Worm (Caenorhabditis elegans) whole organism, mixed stage, embryonic: ENCODE data around the gene F07G6.8.
"Not testable (repeated sequence)": the region's sequence is repeated elsewhere in the genome, so short reads cannot be mapped to it uniquely, and the experiment has no call there.

Experiments used
- M03D4.4 ChIP-seq: sonication (generic microtip); optimal IDR thresholded peaks from 2 replicates; lab custom pipeline; 2017; ENCODE audit warnings: mild to moderate bottlenecking, missing genetic modification characterization, missing compliant biosample characterization
- bed-3 ChIP-seq: fragments of 200-800 bp; sonication (Bioruptor generic); optimal IDR thresholded peaks from 3 replicates; lab custom pipeline; 2018; ENCODE audit warnings: mild to moderate bottlenecking, missing genetic modification characterization, moderate library complexity, missing compliant biosample characterization
- blmp-1 ChIP-seq: fragments of 150-350 bp; optimal IDR thresholded peaks from 2 replicates; lab custom pipeline; 2014; ENCODE audit warnings: missing biosample characterization, missing genetic modification characterization
- ceh-39 ChIP-seq: fragments of 150-350 bp; optimal IDR thresholded peaks from 2 replicates; lab custom pipeline; 2014; ENCODE audit warnings: missing biosample characterization, missing genetic modification characterization
- ceh-43 ChIP-seq: fragments of 200-800 bp; sonication (Bioruptor generic); optimal IDR thresholded peaks from 2 replicates; lab custom pipeline; 2018; ENCODE audit warnings: mild to moderate bottlenecking, missing genetic modification characterization, moderate library complexity, missing compliant biosample characterization
- ceh-83 ChIP-seq: fragments of 200-800 bp; sonication (Bioruptor generic); optimal IDR thresholded peaks from 2 replicates; lab custom pipeline; 2018; ENCODE audit warnings: mild to moderate bottlenecking, missing genetic modification characterization, missing compliant biosample characterization
- ces-1 ChIP-seq: fragments of 150-350 bp; optimal IDR thresholded peaks from 2 replicates; lab custom pipeline; 2014; ENCODE audit warnings: missing biosample characterization, missing genetic modification reagents, missing genetic modification characterization
- cnd-1 ChIP-seq: fragments of 200-800 bp; sonication (Bioruptor generic); optimal IDR thresholded peaks from 2 replicates; lab custom pipeline; 2018; ENCODE audit warnings: mild to moderate bottlenecking, missing genetic modification characterization, missing compliant biosample characterization
- drap-1 ChIP-seq: fragments of 200-800 bp; sonication (Bioruptor generic); optimal IDR thresholded peaks from 3 replicates; lab custom pipeline; 2018; ENCODE audit warnings: mild to moderate bottlenecking, missing genetic modification characterization, missing compliant biosample characterization
- elt-1 ChIP-seq: sonication (generic microtip); optimal IDR thresholded peaks from 2 replicates; lab custom pipeline; 2017; ENCODE audit warnings: missing genetic modification characterization, mild to moderate bottlenecking, missing compliant biosample characterization, antibody characterized with exemption, moderate library complexity, borderline replicate concordance; ENCODE audit not compliant: insufficient read depth
- elt-3 ChIP-seq: fragments of 150-350 bp; optimal IDR thresholded peaks from 2 replicates; lab custom pipeline; 2014; ENCODE audit warnings: missing biosample characterization, missing genetic modification characterization
- flh-1 ChIP-seq: fragments of 200-800 bp; sonication (Bioruptor generic); optimal IDR thresholded peaks from 2 replicates; lab custom pipeline; 2018; ENCODE audit warnings: mild to moderate bottlenecking, missing genetic modification characterization, moderate library complexity, missing compliant biosample characterization
- lin-13 ChIP-seq: fragments of 150-350 bp; optimal IDR thresholded peaks from 2 replicates; lab custom pipeline; 2014; ENCODE audit warnings: missing biosample characterization, missing genetic modification characterization
- lin-32 ChIP-seq: fragments of 200-800 bp; sonication (Bioruptor generic); optimal IDR thresholded peaks from 2 replicates; lab custom pipeline; 2018; ENCODE audit warnings: mild to moderate bottlenecking, missing genetic modification characterization, missing compliant biosample characterization
- lsy-2 ChIP-seq: fragments of 150-350 bp; optimal IDR thresholded peaks from 2 replicates; lab custom pipeline; 2014; ENCODE audit warnings: missing biosample characterization, missing genetic modification characterization
- mep-1 ChIP-seq: fragments of 150-350 bp; optimal IDR thresholded peaks from 2 replicates; lab custom pipeline; 2017; ENCODE audit warnings: missing biosample characterization, missing genetic modification reagents, missing genetic modification characterization, inconsistent platforms
- nhr-2 ChIP-seq: fragments of 150-350 bp; optimal IDR thresholded peaks from 2 replicates; lab custom pipeline; 2014; ENCODE audit warnings: missing biosample characterization, missing genetic modification characterization
- nhr-237 ChIP-seq: fragments of 150-350 bp; optimal IDR thresholded peaks from 2 replicates; lab custom pipeline; 2014; ENCODE audit warnings: missing biosample characterization, missing genetic modification characterization
- nhr-28 ChIP-seq: fragments of 150-350 bp; optimal IDR thresholded peaks from 2 replicates; lab custom pipeline; 2014; ENCODE audit warnings: missing biosample characterization, missing genetic modification characterization
- nhr-76 ChIP-seq: sonication (generic microtip); optimal IDR thresholded peaks from 2 replicates; lab custom pipeline; 2017; ENCODE audit warnings: missing biosample characterization, missing genetic modification characterization
- pha-4 ChIP-seq: fragments of 150-350 bp; optimal IDR thresholded peaks from 2 replicates; lab custom pipeline; 2018; ENCODE audit warnings: missing biosample characterization, missing genetic modification reagents, missing genetic modification characterization
- sem-2 ChIP-seq: fragments of 200-800 bp; sonication (Bioruptor generic); optimal IDR thresholded peaks from 2 replicates; lab custom pipeline; 2018; ENCODE audit warnings: mild to moderate bottlenecking, missing genetic modification characterization, missing compliant biosample characterization
- snpc-4 ChIP-seq: fragments of 150-350 bp; optimal IDR thresholded peaks from 2 replicates; lab custom pipeline; 2014; ENCODE audit warnings: missing biosample characterization, missing genetic modification characterization
- sptf-1 ChIP-seq: sonication (generic microtip); optimal IDR thresholded peaks from 2 replicates; lab custom pipeline; 2017; ENCODE audit warnings: mild to moderate bottlenecking, missing genetic modification characterization, moderate library complexity, missing compliant biosample characterization
- unc-120 ChIP-seq: sonication (generic microtip); optimal IDR thresholded peaks from 2 replicates; lab custom pipeline; 2017; ENCODE audit warnings: missing genetic modification characterization, missing compliant biosample characterization; ENCODE audit not compliant: poor library complexity, severe bottlenecking
- unc-39 ChIP-seq: fragments of 150-350 bp; optimal IDR thresholded peaks from 2 replicates; lab custom pipeline; 2014; ENCODE audit warnings: missing biosample characterization, missing genetic modification characterization
- zip-8 ChIP-seq: fragments of 150-350 bp; optimal IDR thresholded peaks from 2 replicates; lab custom pipeline; 2014; ENCODE audit warnings: missing biosample characterization, missing genetic modification characterization
- ztf-11 ChIP-seq: fragments of 150-350 bp; optimal IDR thresholded peaks from 2 replicates; lab custom pipeline; 2014; ENCODE audit warnings: missing biosample characterization, missing genetic modification characterization

The F07G6.8 gene

ce11 chrX:1690894-1691293, 29.4 kb downstream of the F07G6.8 start, which contains the start of gene C36C9.6:
Gene C36C9.6 (minus strand): TSS chrX:1690994.
- TF ChIP-seq blmp-1 (tag; lab: Kevin White, UChicago); nhr-237; ztf-11: not testable (repeated sequence)

ce11 chrX:1689996-1690395, 30.3 kb downstream of the F07G6.8 start, which contains the start of gene C36C9.12:
Gene C36C9.12 (minus strand): TSS chrX:1690096.
- not testable (repeated sequence) for TF ChIP-seq unc-39 (tag; lab: Kevin White, UChicago); nhr-2 (tag; lab: Kevin White, UChicago); drap-1
- TF ChIP-seq, all 35 proteins: peak for 0; not testable (repeated sequence) for 35

DNA sequence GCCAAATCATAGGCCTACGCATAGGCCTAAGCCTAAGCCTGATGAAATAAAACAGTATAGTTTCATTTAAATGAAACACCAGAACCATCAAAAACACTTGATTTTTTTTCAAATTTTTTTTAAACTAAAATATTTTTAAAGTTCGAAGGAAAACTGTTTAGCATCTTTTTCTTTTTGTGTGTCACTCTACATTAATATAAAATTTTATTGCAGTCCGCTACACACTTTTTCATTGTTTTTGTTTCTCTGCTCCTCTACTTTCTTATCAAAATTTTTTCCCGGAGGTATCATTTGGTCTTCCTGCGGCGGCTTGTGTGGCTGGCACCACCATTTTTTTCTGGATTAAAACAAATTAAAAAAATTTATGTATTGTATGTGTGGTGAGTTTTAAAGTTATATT, 33.2 kb downstream of the F07G6.8 start, which contains the start of gene C36C9.11:
Gene C36C9.11, plus strand, starts transcription at position 301 of the 400 bp plus-strand sequence.
- TF ChIP-seq bed-3 (GFP tag; lab: Kevin White, UChicago); zip-8 (tag; lab: Kevin White, UChicago); nhr-28: not testable (repeated sequence)
- TF ChIP-seq, all 35 proteins: peak for 0; not testable (repeated sequence) for 35

- no peak for TF ChIP-seq nhr-237
- no peak for TF ChIP-seq ceh-43 (GFP tag; lab: Kevin White, UChicago)
- TF ChIP-seq elt-3 (tag; lab: Kevin White, UChicago): no peak
- TF ChIP-seq pha-4 (tag; lab: Kevin White, UChicago): no peak
- no peak for TF ChIP-seq lin-13 (tag; lab: Kevin White, UChicago)
- no peak for TF ChIP-seq ztf-11
- no peak for TF ChIP-seq ceh-83 (GFP tag; lab: Kevin White, UChicago)
- no peak for TF ChIP-seq elt-1 (tag; lab: Kevin White, UChicago)
- TF ChIP-seq flh-1 (GFP tag; lab: Kevin White, UChicago): no peak
- no peak for TF ChIP-seq nhr-28
- TF ChIP-seq snpc-4: no peak
- TF ChIP-seq mep-1 (tag; lab: Kevin White, UChicago): no peak
Observed at ce11 chrX:1682558-1682957, 37.7 kb downstream of the F07G6.8 start, which contains the start of gene meg-4. Gene meg-4 (plus strand): TSS chrX:1682954.

- no peak for TF ChIP-seq bed-3 (GFP tag; lab: Kevin White, UChicago)
- TF ChIP-seq nhr-2 (tag; lab: Kevin White, UChicago): no peak
- no peak for TF ChIP-seq snpc-4
- no peak for TF ChIP-seq ces-1 (GFP tag; lab: Kevin White, UChicago)
- no peak for TF ChIP-seq M03D4.4 (tag; lab: Kevin White, UChicago)
- no peak for TF ChIP-seq unc-39 (tag; lab: Kevin White, UChicago)
- TF ChIP-seq pha-4 (tag; lab: Kevin White, UChicago): no peak
- TF ChIP-seq drap-1: no peak
- no peak for TF ChIP-seq nhr-76 (tag; lab: Kevin White, UChicago)
- TF ChIP-seq ceh-39 (tag; lab: Kevin White, UChicago): no peak
- TF ChIP-seq sem-2: no peak
- TF ChIP-seq ceh-43 (GFP tag; lab: Kevin White, UChicago): no peak
- TF ChIP-seq sptf-1 (tag; lab: Kevin White, UChicago): no peak
- no peak for TF ChIP-seq lin-32 (GFP tag; lab: Kevin White, UChicago)
- no peak for TF ChIP-seq ztf-11
- no peak for TF ChIP-seq nhr-237
- no peak for TF ChIP-seq lsy-2
Observed at ce11 chrX:1678021-1678420, 42.2 kb downstream of the F07G6.8 start, which contains the start of gene fbxa-170. Gene fbxa-170 (minus strand): TSS chrX:1678121.

DNA sequence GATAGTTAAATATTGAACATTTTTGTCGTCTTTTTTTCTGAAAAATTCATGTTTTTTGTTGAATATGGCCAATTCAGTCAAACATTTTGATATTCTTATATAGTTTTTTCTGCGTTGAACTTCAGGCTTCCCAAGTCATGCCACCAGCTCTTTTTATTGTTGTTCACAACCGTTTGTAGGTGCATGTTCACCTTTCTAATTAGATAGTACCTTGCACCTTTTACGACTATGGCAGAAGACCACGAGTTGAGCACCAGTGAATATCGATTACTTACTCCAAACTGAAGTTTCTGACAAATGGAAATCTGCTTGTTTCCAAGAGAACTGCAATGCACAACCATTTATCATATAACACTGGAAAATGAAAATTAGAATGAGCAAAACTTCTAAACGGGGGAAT, 44.4 kb downstream of the F07G6.8 start:
- TF ChIP-seq elt-1 (tag; lab: Kevin White, UChicago) (no peak), nhr-28 (no peak), blmp-1 (tag; lab: Kevin White, UChicago) (no peak), ztf-11 (no peak), ces-1 (GFP tag; lab: Kevin White, UChicago) (no peak), snpc-4 (no peak), lsy-2 (no peak), elt-3 (tag; lab: Kevin White, UChicago) (no peak), sptf-1 (tag; lab: Kevin White, UChicago) (no peak), lin-32 (GFP tag; lab: Kevin White, UChicago) (no peak), ceh-43 (GFP tag; lab: Kevin White, UChicago) (no peak), unc-120 (no peak), cnd-1 (tag; lab: Kevin White, UChicago) (no peak), pha-4 (tag; lab: Kevin White, UChicago) (no peak), unc-39 (tag; lab: Kevin White, UChicago) (no peak), bed-3 (GFP tag; lab: Kevin White, UChicago) (no peak), nhr-2 (tag; lab: Kevin White, UChicago) (no peak)
